Worm (Caenorhabditis elegans) whole organism, early embryonic: Measurements from ENCODE around the gene tbc-14.

Experiments
- B0310.2 ChIP-seq: sonication (generic microtip); optimal IDR thresholded peaks from 2 replicates; lab custom pipeline; 2016; ENCODE audit warnings: mild to moderate bottlenecking, missing genetic modification characterization, missing compliant biosample characterization
- aly-1 ChIP-seq: sonication (generic microtip); optimal IDR thresholded peaks from 2 replicates; lab custom pipeline; 2016; ENCODE audit warnings: missing genetic modification characterization, missing compliant biosample characterization
- ama-1 ChIP-seq: fragments of 150-350 bp; optimal IDR thresholded peaks from 2 replicates; lab custom pipeline; 2014
- ceh-36 ChIP-seq: sonication (generic microtip); optimal IDR thresholded peaks from 2 replicates; lab custom pipeline; 2016; ENCODE audit warnings: missing genetic modification characterization, inconsistent platforms, missing compliant biosample characterization
- flt-1 ChIP-seq: fragments of 200-800 bp; sonication (Bioruptor generic); IDR thresholded peaks from 2 replicates; pipeline ENCODE4 v1.3.6; 2022; ENCODE audit warnings: missing genetic modification characterization, missing compliant biosample characterization
- hmbx-1 ChIP-seq: sonication (generic microtip); optimal IDR thresholded peaks from 2 replicates; lab custom pipeline; 2016; ENCODE audit warnings: mild to moderate bottlenecking, missing genetic modification characterization, missing compliant biosample characterization
- hnd-1 ChIP-seq: sonication (generic microtip); optimal IDR thresholded peaks from 2 replicates; lab custom pipeline; 2016; ENCODE audit warnings: missing genetic modification characterization, missing compliant biosample characterization
- pes-1 ChIP-seq: fragments of 200-800 bp; sonication (Bioruptor generic); IDR thresholded peaks from 2 replicates; pipeline ENCODE4 v1.3.6; 2022; ENCODE audit warnings: missing genetic modification reagents, missing genetic modification characterization, missing compliant biosample characterization
- scrt-1 ChIP-seq: fragments of 200-800 bp; sonication (Bioruptor generic); IDR thresholded peaks from 2 replicates; pipeline ENCODE4 v1.3.6; 2022; ENCODE audit warnings: missing genetic modification characterization, missing compliant biosample characterization
- sea-1 ChIP-seq: fragments of 200-800 bp; sonication (Bioruptor generic); conservative IDR thresholded peaks from 2 replicates; pipeline ENCODE4 v1.3.6; 2022; ENCODE audit warnings: missing genetic modification characterization, missing compliant biosample characterization
- tbx-11 ChIP-seq: fragments of 200-800 bp; sonication (Bioruptor generic); IDR thresholded peaks from 2 replicates; pipeline ENCODE4 v1.3.6; 2022; ENCODE audit warnings: missing genetic modification characterization, missing compliant biosample characterization
- tbx-37 ChIP-seq: fragments of 200-800 bp; sonication (Bioruptor generic); conservative IDR thresholded peaks from 2 replicates; pipeline ENCODE4 v1.3.6; 2022; ENCODE audit warnings: missing genetic modification reagents, missing genetic modification characterization, missing compliant biosample characterization

- TF ChIP-seq B0310.2 (tag; lab: Kevin White, UChicago): no peak
- no peak for TF ChIP-seq flt-1 (GFP tag; lab: Robert Waterston, UW)
- no peak for TF ChIP-seq hnd-1 (tag; lab: Kevin White, UChicago)
- no peak for TF ChIP-seq ama-1
- no peak for TF ChIP-seq aly-1 (tag; lab: Kevin White, UChicago)
- TF ChIP-seq scrt-1 (GFP tag; lab: Robert Waterston, UW): no peak
- no peak for TF ChIP-seq pes-1 (GFP tag; lab: Robert Waterston, UW)
- TF ChIP-seq tbx-37 (GFP tag; lab: Robert Waterston, UW): no peak
- no peak for TF ChIP-seq tbx-11 (GFP tag; lab: Robert Waterston, UW)
- TF ChIP-seq ceh-36 (tag; lab: Kevin White, UChicago): no peak
- no peak for TF ChIP-seq sea-1 (GFP tag; lab: Robert Waterston, UW)
- TF ChIP-seq hmbx-1 (tag; lab: Kevin White, UChicago): no peak
Observed at ce11 chrII:13454839-13455238, 7.4 kb upstream of the tbc-14 start.
